Fruit fly (Drosophila melanogaster): Measurements from ENCODE around the gene TAF1B.

The TAF1B gene

dm6 chr3R:10161163-10161562 lies 17.2 kb upstream of the TAF1B start, which contains the start of gene CG6254 (continued):
- TF ChIP-seq mam (GFP tag; optimal IDR thresholded peaks at IDR 0.05), result peak; percentile 63
- TF ChIP-seq CG3281 (GFP tag; optimal IDR thresholded peaks at IDR 0.05), result peak; percentile 100
- TF ChIP-seq bsh (GFP tag; optimal IDR thresholded peaks at IDR 0.05), result peak in 1 of 2 experiments; percentile 22
- TF ChIP-seq CG10274 (GFP tag; optimal IDR thresholded peaks at IDR 0.05), result no peak
- TF ChIP-seq org-1 (GFP tag; optimal IDR thresholded peaks at IDR 0.05), result no peak
- 0 out of 3 replicates have a peak, but pooled peaks have one; percentile 47 for TF ChIP-seq ci (GFP tag; IDR thresholded peaks at IDR 0.05)
- no peak for TF ChIP-seq NC2β (GFP tag; optimal IDR thresholded peaks at IDR 0.05)
- TF ChIP-seq ATbp (GFP tag; optimal IDR thresholded peaks at IDR 0.05), result no peak
- peak; percentile 34; the same call in 1 of the 2 replicates for TF ChIP-seq CG14441 (GFP tag; IDR thresholded peaks at IDR 0.05)
- peak; percentile 22 for TF ChIP-seq fd96Cb (tag; optimal IDR thresholded peaks at IDR 0.05)
- TF ChIP-seq nom (GFP tag; optimal IDR thresholded peaks at IDR 0.05), result no peak
- TF ChIP-seq CG6791 (GFP tag; IDR thresholded peaks at IDR 0.05; ENCODE audit: partially characterized antibody), result peak; percentile 47; the same call in 1 of the 3 replicates
- TF ChIP-seq CG11093 (GFP tag; IDR thresholded peaks at IDR 0.05), result no peak
- TF ChIP-seq HLH54F (GFP tag; optimal IDR thresholded peaks at IDR 0.05), result peak; percentile 10
- TF ChIP-seq CG11560 (tag; IDR thresholded peaks at IDR 0.05), result no peak
- no peak for TF ChIP-seq CG42726 (GFP tag; IDR thresholded peaks at IDR 0.05; ENCODE audit: partially characterized antibody)
- TF ChIP-seq CG2120 (GFP tag; optimal IDR thresholded peaks at IDR 0.05), result peak; percentile 73
- no peak for TF ChIP-seq gt (GFP tag; IDR thresholded peaks at IDR 0.05)
- TF ChIP-seq tin (GFP tag; optimal IDR thresholded peaks at IDR 0.05), result peak; percentile 47
- TF ChIP-seq CG9727 (GFP tag; optimal IDR thresholded peaks at IDR 0.05), result no peak
- peak; percentile 34 for TF ChIP-seq Chrac-16 (GFP tag; optimal IDR thresholded peaks at IDR 0.05)
- TF ChIP-seq CG2199 (GFP tag; IDR thresholded peaks at IDR 0.05), result peak; percentile 55; the same call in 1 of the 3 replicates
- peak; percentile 32 for TF ChIP-seq CG10267 (tag; optimal IDR thresholded peaks at IDR 0.05)
- TF ChIP-seq CG6689 (GFP tag; IDR thresholded peaks at IDR 0.05), result no peak
- peak; percentile 24 for TF ChIP-seq Fer2 (tag; optimal IDR thresholded peaks at IDR 0.05)
- TF ChIP-seq tll (GFP tag; optimal IDR thresholded peaks at IDR 0.05), result no peak
- peak; percentile 4 for TF ChIP-seq pum (GFP tag; optimal IDR thresholded peaks at IDR 0.05)
- TF ChIP-seq CG17361 (GFP tag; IDR thresholded peaks at IDR 0.05), result no peak
- no peak for TF ChIP-seq trh (GFP tag; optimal IDR thresholded peaks at IDR 0.05)
- TF ChIP-seq ind (GFP tag; optimal IDR thresholded peaks at IDR 0.05), result peak; percentile 52
- no peak for TF ChIP-seq CG6254 (GFP tag; optimal IDR thresholded peaks at IDR 0.05)
- TF ChIP-seq CG16779 (GFP tag; IDR thresholded peaks at IDR 0.05), result no peak
- TF ChIP-seq dimm (GFP tag; IDR thresholded peaks at IDR 0.05), result no peak
- peak; percentile 79 for TF ChIP-seq Rfx (GFP tag; IDR thresholded peaks at IDR 0.05)
- no peak for TF ChIP-seq Hand (GFP tag; optimal IDR thresholded peaks at IDR 0.05)
- TF ChIP-seq CG14965 (GFP tag; optimal IDR thresholded peaks at IDR 0.05; ENCODE audit: borderline replicate concordance), result no peak
- no peak for TF ChIP-seq CG32772 (GFP tag; IDR thresholded peaks at IDR 0.05)
- no peak for TF ChIP-seq slp2 (GFP tag; optimal IDR thresholded peaks at IDR 0.05)
- TF ChIP-seq mirr (GFP tag; optimal IDR thresholded peaks at IDR 0.05), result peak; percentile 29
- TF ChIP-seq Eip74EF (GFP tag; optimal IDR thresholded peaks at IDR 0.05), result no peak
- TF ChIP-seq Meics (GFP tag; optimal IDR thresholded peaks at IDR 0.05), result peak; percentile 50
- no peak for TF ChIP-seq CG15479 (GFP tag; optimal IDR thresholded peaks at IDR 0.05)
- no peak for TF ChIP-seq Doc2 (GFP tag; IDR thresholded peaks at IDR 0.05)
- peak; percentile 32; the same call in 1 of the 2 replicates for TF ChIP-seq Ptx1 (GFP tag; IDR thresholded peaks at IDR 0.05)
- peak; percentile 1 for TF ChIP-seq bab2 (GFP tag; optimal IDR thresholded peaks at IDR 0.05)
- TF ChIP-seq al (GFP tag; IDR thresholded peaks at IDR 0.05), result 0 out of 2 replicates have a peak, but pooled peaks have one; percentile 15
- TF ChIP-seq Bgb (GFP tag; IDR thresholded peaks at IDR 0.05; ENCODE audit: partially characterized antibody), result peak; percentile 66
- no peak for TF ChIP-seq CG18599 (GFP tag; optimal IDR thresholded peaks at IDR 0.05)
- peak; percentile 100 for TF ChIP-seq CG7928 (GFP tag; optimal IDR thresholded peaks at IDR 0.05)
- no peak for TF ChIP-seq mld (GFP tag; IDR thresholded peaks at IDR 0.05; ENCODE audit: partially characterized antibody)
